Fruit fly (Drosophila melanogaster): ENCODE measurements around the gene PQBP1.
A peak's percentile ranks its signal among the peaks of the same experiment; 100 is the strongest.

Gene PQBP1

dm6 chr3R:25069569-25069968, 4.0 kb downstream of the PQBP1 start, which contains the start of the genes Stt3B and CG11839 (continued):
- TF ChIP-seq HLH3B (GFP tag; IDR thresholded peaks at IDR 0.05) (peak; percentile 56; the same call in 1 of the 2 replicates), CG2116 (GFP tag; optimal IDR thresholded peaks at IDR 0.05) (peak; percentile 85), Dip2 (GFP tag; IDR thresholded peaks at IDR 0.05) (no peak), pan (optimal IDR thresholded peaks at IDR 0.05) (no peak), pan (GFP tag; optimal IDR thresholded peaks at IDR 0.05 in 1 of 2, IDR thresholded peaks at IDR 0.05 in 1 of 2) (peak in 1 of 2 experiments; percentile 50), Hr78 (GFP tag; optimal IDR thresholded peaks at IDR 0.05) (no peak), CkIIα-i1 (GFP tag; IDR thresholded peaks at IDR 0.05) (no peak), nom (GFP tag; optimal IDR thresholded peaks at IDR 0.05) (peak; percentile 24), Mrtf (GFP tag; IDR thresholded peaks at IDR 0.05) (0 out of 3 replicates have a peak, but pooled peaks have one; percentile 13), lmd (GFP tag; IDR thresholded peaks at IDR 0.05) (no peak; the same call in 1 of the 2 replicates), tll (GFP tag; optimal IDR thresholded peaks at IDR 0.05) (peak in 1 of 2 experiments; percentile 35), CG12071 (GFP tag; optimal IDR thresholded peaks at IDR 0.05) (no peak), zen2 (GFP tag; IDR thresholded peaks at IDR 0.05; ENCODE audit: partially characterized antibody) (no peak; the same call in 2 of the 3 replicates), HLH4C (GFP tag; IDR thresholded peaks at IDR 0.05; ENCODE audit: partially characterized antibody) (peak; percentile 83), CG43689 (GFP tag; IDR thresholded peaks at IDR 0.05) (no peak), sr (GFP tag; IDR thresholded peaks at IDR 0.05) (no peak), ttk (GFP tag; IDR thresholded peaks at IDR 0.05) (0 out of 2 replicates have a peak, but pooled peaks have one; percentile 6), CG13123 (GFP tag; optimal IDR thresholded peaks at IDR 0.05) (no peak), C15 (GFP tag; IDR thresholded peaks at IDR 0.05) (no peak), MESR4 (GFP tag; optimal IDR thresholded peaks at IDR 0.05) (peak; percentile 46), CG11696 (GFP tag; IDR thresholded peaks at IDR 0.05) (no peak), Scr (GFP tag; IDR thresholded peaks at IDR 0.05; ENCODE audit: partially characterized antibody) (peak; percentile 95), Ada2b (GFP tag; IDR thresholded peaks at IDR 0.05) (peak; percentile 58), CG18476 (GFP tag; optimal IDR thresholded peaks at IDR 0.05) (peak; percentile 56), sob (GFP tag; IDR thresholded peaks at IDR 0.05) (peak; percentile 85; the same call in 1 of the 2 replicates), dysf (GFP tag; IDR thresholded peaks at IDR 0.05) (peak; percentile 71; the same call in 2 of the 3 replicates), Sry-β (GFP tag; optimal IDR thresholded peaks at IDR 0.05) (peak; percentile 31), klu (GFP tag; IDR thresholded peaks at IDR 0.05) (no peak), CG7372 (GFP tag; IDR thresholded peaks at IDR 0.05) (peak; percentile 70), vvl (GFP tag; IDR thresholded peaks at IDR 0.05) (peak; percentile 68), CG1603 (tag; optimal IDR thresholded peaks at IDR 0.05) (peak; percentile 93), NK7.1 (GFP tag; optimal IDR thresholded peaks at IDR 0.05) (no peak), Gug (GFP tag; IDR thresholded peaks at IDR 0.05) (peak; percentile 66; the same call in 3 of the 4 replicates), CG7786 (GFP tag; optimal IDR thresholded peaks at IDR 0.05) (peak; percentile 83), Mad (GFP tag; optimal IDR thresholded peaks at IDR 0.05) (peak; percentile 72), Oli (tag; optimal IDR thresholded peaks at IDR 0.05) (no peak), CG1233 (GFP tag; optimal IDR thresholded peaks at IDR 0.05) (peak; percentile 21), gce (GFP tag; IDR thresholded peaks at IDR 0.05) (no peak), CG6654 (GFP tag; optimal IDR thresholded peaks at IDR 0.05) (no peak), CG15269 (tag; optimal IDR thresholded peaks at IDR 0.05) (no peak), CG11504 (tag; optimal IDR thresholded peaks at IDR 0.05) (no peak), CG17802 (tag; optimal IDR thresholded peaks at IDR 0.05) (no peak), Aef1 (GFP tag; IDR thresholded peaks at IDR 0.05) (no peak; the same call in 1 of the 3 replicates), CG7357 (GFP tag; IDR thresholded peaks at IDR 0.05) (no peak), Chrac-16 (GFP tag; optimal IDR thresholded peaks at IDR 0.05) (peak; percentile 75), CG10209 (GFP tag; optimal IDR thresholded peaks at IDR 0.05) (no peak), CG12155 (GFP tag; optimal IDR thresholded peaks at IDR 0.05) (peak; percentile 79), chm (GFP tag; IDR thresholded peaks at IDR 0.05) (no peak), esg (GFP tag; conservative IDR thresholded peaks at IDR 0.05) (0 out of 2 replicates have a peak, but pooled peaks have one; percentile 23), CG4617 (GFP tag; optimal IDR thresholded peaks at IDR 0.05; ENCODE audit: borderline replicate concordance) (peak; percentile 94), CG5953 (GFP tag; IDR thresholded peaks at IDR 0.05) (no peak)

All from whole organism, embryonic.